Fruit fly (Drosophila melanogaster): ENCODE results near the gene Cog4.

Cog4 gene

DNA sequence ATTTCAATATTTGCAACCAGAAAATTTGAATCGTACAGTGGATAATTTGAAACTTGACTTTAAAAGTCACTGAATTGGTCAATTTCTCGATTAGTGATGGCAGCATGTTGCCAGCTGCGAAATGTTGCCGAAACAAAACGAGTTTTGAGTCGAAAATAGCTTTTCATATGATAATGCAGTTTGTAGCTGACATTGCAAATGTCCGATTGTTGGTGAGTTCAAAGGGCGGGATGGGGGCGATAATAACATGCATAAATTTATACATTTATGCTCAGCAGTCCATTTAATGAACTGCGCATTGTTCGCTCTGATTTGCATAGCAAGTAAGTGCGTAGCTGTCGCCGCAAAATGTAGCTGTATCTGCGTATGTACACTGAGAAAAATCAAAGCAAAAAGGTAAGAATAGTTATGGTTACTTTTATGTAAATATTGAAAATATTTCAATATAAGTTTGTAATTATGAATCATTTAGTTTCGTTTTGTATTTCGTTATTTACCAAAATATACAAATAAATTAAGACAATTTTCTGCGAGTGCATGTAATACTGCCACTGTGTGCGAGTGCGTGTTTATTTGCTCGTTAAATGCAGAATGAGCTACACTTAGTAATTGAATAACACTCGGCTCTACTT is 38.6 kb upstream of the Cog4 start, which contains the start of gene Lip4 (continued):
- TF ChIP-seq CG10631 (GFP tag; optimal IDR thresholded peaks at IDR 0.05) = peak; percentile 64
- peak; percentile 46 for TF ChIP-seq Met (GFP tag; optimal IDR thresholded peaks at IDR 0.05)
- peak; percentile 46 for TF ChIP-seq Sox14 (GFP tag; optimal IDR thresholded peaks at IDR 0.05)
- peak; percentile 90 for TF ChIP-seq Eip78C (GFP tag)
- peak; percentile 68 for TF ChIP-seq pdm3 (GFP tag; optimal IDR thresholded peaks at IDR 0.05)
- no peak for TF ChIP-seq CG6854 (GFP tag; optimal IDR thresholded peaks at IDR 0.05)
- TF ChIP-seq eg (GFP tag; IDR thresholded peaks at IDR 0.05) = peak; percentile 85
- TF ChIP-seq Ets96B (tag; optimal IDR thresholded peaks at IDR 0.05) = peak; percentile 75
- TF ChIP-seq Blimp-1 (GFP tag; optimal IDR thresholded peaks at IDR 0.05) = no peak
- TF ChIP-seq Gug (GFP tag; IDR thresholded peaks at IDR 0.05) = peak; percentile 72
- TF ChIP-seq CG15336 (GFP tag; IDR thresholded peaks at IDR 0.05) = peak; percentile 80
- peak; percentile 50 for TF ChIP-seq topi (GFP tag; optimal IDR thresholded peaks at IDR 0.05)
- TF ChIP-seq CG6276 (GFP tag; optimal IDR thresholded peaks at IDR 0.05) = peak; percentile 56
- TF ChIP-seq Ets21C (GFP tag; optimal IDR thresholded peaks at IDR 0.05) = peak; percentile 17
- peak; percentile 51 for TF ChIP-seq Sox102F (GFP tag; optimal IDR thresholded peaks at IDR 0.05)
- TF ChIP-seq fd59A (GFP tag; optimal IDR thresholded peaks at IDR 0.05) = peak; percentile 54
- TF ChIP-seq dac (GFP tag; optimal IDR thresholded peaks at IDR 0.05) = peak; percentile 16
- TF ChIP-seq CG32006 (GFP tag; optimal IDR thresholded peaks at IDR 0.05) = peak; percentile 72
- peak; percentile 87; the same call in 2 of the 3 replicates for TF ChIP-seq CG8119 (GFP tag; IDR thresholded peaks at IDR 0.05)
- no peak; the same call in 1 of the 2 replicates for TF ChIP-seq CG11294 (GFP tag; IDR thresholded peaks at IDR 0.05)
- peak; percentile 65 for TF ChIP-seq CG34406 (GFP tag; optimal IDR thresholded peaks at IDR 0.05)
- TF ChIP-seq net (GFP tag; optimal IDR thresholded peaks at IDR 0.05) = peak; percentile 65
- TF ChIP-seq CG4318 (GFP tag; optimal IDR thresholded peaks at IDR 0.05) = peak; percentile 10
- peak; percentile 54 for TF ChIP-seq CG31627 (GFP tag; optimal IDR thresholded peaks at IDR 0.05)
- peak; percentile 68 for TF ChIP-seq acj6 (GFP tag; optimal IDR thresholded peaks at IDR 0.05)
- peak; percentile 66 for TF ChIP-seq CG1621 (tag; optimal IDR thresholded peaks at IDR 0.05)
- peak; percentile 76 for TF ChIP-seq OdsH (GFP tag; optimal IDR thresholded peaks at IDR 0.05)
- TF ChIP-seq CG6792 (GFP tag; optimal IDR thresholded peaks at IDR 0.05) = peak; percentile 54
- TF ChIP-seq CG10669 (GFP tag; optimal IDR thresholded peaks at IDR 0.05) = peak; percentile 69
- TF ChIP-seq CG8632 (GFP tag; optimal IDR thresholded peaks at IDR 0.05) = peak; percentile 57
- TF ChIP-seq vri (GFP tag; optimal IDR thresholded peaks at IDR 0.05) = peak; percentile 14
- TF ChIP-seq Lpt (GFP tag; optimal IDR thresholded peaks at IDR 0.05) = peak; percentile 54
- TF ChIP-seq CG6808 (GFP tag; optimal IDR thresholded peaks at IDR 0.05) = peak; percentile 64
- TF ChIP-seq lz (GFP tag; optimal IDR thresholded peaks at IDR 0.05) = peak; percentile 43
- peak; percentile 77 for TF ChIP-seq Hr4 (GFP tag; optimal IDR thresholded peaks at IDR 0.05)
- peak; percentile 63 for TF ChIP-seq spab (GFP tag; optimal IDR thresholded peaks at IDR 0.05)
- TF ChIP-seq fd85E (GFP tag; optimal IDR thresholded peaks at IDR 0.05) = no peak
- peak; percentile 42 for TF ChIP-seq cyc (GFP tag; optimal IDR thresholded peaks at IDR 0.05)
- peak; percentile 26 for TF ChIP-seq CG16779 (tag; optimal IDR thresholded peaks at IDR 0.05)
- TF ChIP-seq Eip93F (GFP tag; optimal IDR thresholded peaks at IDR 0.05) = no peak

dm6 chr2L:10522174-10522893 is 33.9 kb upstream of the Cog4 start:
- TF ChIP-seq topi (GFP tag; optimal IDR thresholded peaks at IDR 0.05) (no peak), fd85E (GFP tag; optimal IDR thresholded peaks at IDR 0.05) (no peak), CG6276 (GFP tag; optimal IDR thresholded peaks at IDR 0.05) (no peak), CG15336 (GFP tag; IDR thresholded peaks at IDR 0.05) (peak; percentile 43; the same call in 1 of the 2 replicates), CG31627 (GFP tag; optimal IDR thresholded peaks at IDR 0.05) (no peak), CG6808 (GFP tag; optimal IDR thresholded peaks at IDR 0.05) (no peak), CG6854 (GFP tag; optimal IDR thresholded peaks at IDR 0.05) (no peak), CG32006 (GFP tag; optimal IDR thresholded peaks at IDR 0.05) (peak; percentile 63), CG7368 (GFP tag; optimal IDR thresholded peaks at IDR 0.05) (no peak), CG4318 (GFP tag; optimal IDR thresholded peaks at IDR 0.05) (no peak), dac (GFP tag; optimal IDR thresholded peaks at IDR 0.05) (no peak), Met (GFP tag; optimal IDR thresholded peaks at IDR 0.05) (no peak), acj6 (GFP tag; optimal IDR thresholded peaks at IDR 0.05) (peak; percentile 9), vri (GFP tag; optimal IDR thresholded peaks at IDR 0.05) (no peak), CG1621 (tag; optimal IDR thresholded peaks at IDR 0.05) (no peak), Gug (GFP tag; IDR thresholded peaks at IDR 0.05) (no peak), Lpt (GFP tag; optimal IDR thresholded peaks at IDR 0.05) (peak; percentile 10), net (GFP tag; optimal IDR thresholded peaks at IDR 0.05) (no peak), CG3919 (GFP tag; optimal IDR thresholded peaks at IDR 0.05) (peak; percentile 1), salr (GFP tag; optimal IDR thresholded peaks at IDR 0.05) (peak in 1 of 2 experiments; percentile 13), CG3032 (tag; optimal IDR thresholded peaks at IDR 0.05) (no peak), Hr4 (GFP tag; optimal IDR thresholded peaks at IDR 0.05) (no peak), CG10631 (GFP tag; optimal IDR thresholded peaks at IDR 0.05) (peak; percentile 8), CG8119 (GFP tag; IDR thresholded peaks at IDR 0.05) (peak; percentile 55; the same call in 2 of the 3 replicates), CG8632 (GFP tag; optimal IDR thresholded peaks at IDR 0.05) (no peak), spab (GFP tag; optimal IDR thresholded peaks at IDR 0.05) (no peak), OdsH (GFP tag; optimal IDR thresholded peaks at IDR 0.05) (peak; percentile 28), achi (GFP tag; optimal IDR thresholded peaks at IDR 0.05) (no peak)

Data from whole organism, prepupa.